Fruit fly (Drosophila melanogaster) whole organism, embryonic: ENCODE measurements around the gene RpL24.

Experiments used
- Adf1 ChIP-seq: fragments of 200-800 bp; sonication (Bioruptor generic); IDR thresholded peaks from 2 replicates; pipeline ENCODE4 v1.3.6; 2022; ENCODE audit warnings: missing biosample characterization, missing genetic modification characterization
- Asciz ChIP-seq: fragments of 200-800 bp; sonication (Bioruptor generic); optimal IDR thresholded peaks from 2 replicates; lab custom pipeline; 2017; ENCODE audit warnings: missing biosample characterization, mild to moderate bottlenecking, missing genetic modification characterization, missing genetic modification reagents
- Blimp-1 ChIP-seq: fragments of 200-800 bp; sonication (Bioruptor generic); optimal IDR thresholded peaks from 3 replicates; lab custom pipeline; 2018; ENCODE audit warnings: missing biosample characterization, missing genetic modification characterization, mild to moderate bottlenecking, moderate library complexity, missing genetic modification reagents
- CG10543 ChIP-seq: fragments of 200-800 bp; sonication (Bioruptor generic); optimal IDR thresholded peaks from 3 replicates; lab custom pipeline; 2017; ENCODE audit warnings: missing biosample characterization, mild to moderate bottlenecking, missing genetic modification characterization, moderate library complexity
- CG10979 ChIP-seq: fragments of 200-800 bp; sonication (Bioruptor generic); optimal IDR thresholded peaks from 2 replicates; lab custom pipeline; 2018; ENCODE audit warnings: missing biosample characterization, mild to moderate bottlenecking, missing genetic modification characterization, moderate library complexity
- CG12155 ChIP-seq: fragments of 200-800 bp; sonication (Bioruptor generic); optimal IDR thresholded peaks from 3 replicates; lab custom pipeline; 2016; ENCODE audit warnings: missing biosample characterization, missing genetic modification characterization
- CG13123 ChIP-seq: fragments of 200-800 bp; sonication (Bioruptor generic); optimal IDR thresholded peaks from 2 replicates; lab custom pipeline; 2016; ENCODE audit warnings: missing biosample characterization, missing genetic modification characterization
- CG13296 ChIP-seq: fragments of 200-800 bp; sonication (Bioruptor generic); optimal IDR thresholded peaks from 3 replicates; lab custom pipeline; 2018; ENCODE audit warnings: missing biosample characterization, mild to moderate bottlenecking, missing genetic modification characterization
- CG14667 ChIP-seq: fragments of 200-800 bp; sonication (Bioruptor generic); IDR thresholded peaks from 2 replicates; pipeline ENCODE4 v1.3.6; 2022; ENCODE audit warnings: missing biosample characterization, missing genetic modification characterization
- CG14860 ChIP-seq: fragments of 200-800 bp; sonication (Bioruptor generic); IDR thresholded peaks from 3 replicates; pipeline ENCODE4 v1.3.6; 2022; ENCODE audit warnings: missing biosample characterization, missing genetic modification characterization; ENCODE audit not compliant: partially characterized antibody
- CG17361 ChIP-seq: fragments of 200-800 bp; sonication (Bioruptor generic); IDR thresholded peaks from 3 replicates; pipeline ENCODE4 v1.3.6; 2022; ENCODE audit warnings: missing biosample characterization, missing genetic modification characterization
- CG17385 ChIP-seq: fragments of 200-800 bp; sonication (Bioruptor generic); optimal IDR thresholded peaks from 3 replicates; lab custom pipeline; 2018; ENCODE audit warnings: missing biosample characterization, mild to moderate bottlenecking, missing genetic modification characterization
- CG17912 ChIP-seq: fragments of 200-800 bp; sonication (Bioruptor generic); optimal IDR thresholded peaks from 2 replicates; lab custom pipeline; 2018; ENCODE audit warnings: missing biosample characterization, mild to moderate bottlenecking, missing genetic modification characterization
- CG1792 ChIP-seq: fragments of 200-800 bp; sonication (Bioruptor generic); optimal IDR thresholded peaks from 2 replicates; lab custom pipeline; 2016; ENCODE audit warnings: missing biosample characterization, missing genetic modification characterization
- CG18599 ChIP-seq: fragments of 200-800 bp; sonication (Bioruptor generic); optimal IDR thresholded peaks from 3 replicates; lab custom pipeline; 2017; ENCODE audit warnings: missing biosample characterization, missing genetic modification characterization, mild to moderate bottlenecking, moderate library complexity, missing genetic modification reagents
- CG42726 ChIP-seq: fragments of 200-800 bp; sonication (Bioruptor generic); IDR thresholded peaks from 2 replicates; pipeline ENCODE4 v1.3.6; 2022; ENCODE audit warnings: missing biosample characterization, missing genetic modification characterization; ENCODE audit not compliant: partially characterized antibody
- CG6175 ChIP-seq: fragments of 200-800 bp; sonication (Bioruptor generic); IDR thresholded peaks from 3 replicates; pipeline ENCODE4 v1.3.6; 2022; ENCODE audit warnings: missing biosample characterization, missing genetic modification characterization
- CG6689 ChIP-seq: fragments of 200-800 bp; sonication (Bioruptor generic); IDR thresholded peaks from 2 replicates; pipeline ENCODE4 v1.3.6; 2022; ENCODE audit warnings: missing biosample characterization, missing genetic modification characterization
- CG7357 ChIP-seq: fragments of 200-800 bp; sonication (Bioruptor generic); IDR thresholded peaks from 3 replicates; pipeline ENCODE4 v1.3.6; 2022; ENCODE audit warnings: missing biosample characterization, missing genetic modification characterization
- CG9876 ChIP-seq: fragments of 200-800 bp; sonication (Bioruptor generic); optimal IDR thresholded peaks from 2 replicates; lab custom pipeline; 2016; ENCODE audit warnings: missing biosample characterization, missing genetic modification characterization
- Camta ChIP-seq: fragments of 200-800 bp; sonication (Bioruptor generic); optimal IDR thresholded peaks from 2 replicates; lab custom pipeline; 2016; ENCODE audit warnings: missing biosample characterization, missing genetic modification characterization
- Dad ChIP-seq: fragments of 200-800 bp; sonication (Bioruptor generic); optimal IDR thresholded peaks from 3 replicates; lab custom pipeline; 2016; ENCODE audit warnings: missing biosample characterization, missing genetic modification characterization
- E2f1 ChIP-seq: fragments of 200-800 bp; sonication (Bioruptor generic); IDR thresholded peaks from 2 replicates; pipeline ENCODE4 v1.3.6; 2022; ENCODE audit warnings: missing biosample characterization, missing genetic modification characterization
- ERR ChIP-seq: fragments of 200-800 bp; sonication (Bioruptor generic); optimal IDR thresholded peaks from 2 replicates; lab custom pipeline; 2016; ENCODE audit warnings: missing biosample characterization, missing genetic modification characterization
- HLHmδ ChIP-seq: fragments of 200-800 bp; sonication (Bioruptor generic); optimal IDR thresholded peaks from 2 replicates; lab custom pipeline; 2018; ENCODE audit warnings: missing biosample characterization, mild to moderate bottlenecking, missing genetic modification characterization, moderate library complexity
- HmgZ ChIP-seq: fragments of 200-800 bp; sonication (Bioruptor generic); optimal IDR thresholded peaks from 2 replicates; lab custom pipeline; 2018; ENCODE audit warnings: missing biosample characterization, mild to moderate bottlenecking, missing genetic modification characterization
- MBD-R2 ChIP-seq: fragments of 200-800 bp; sonication (Bioruptor generic); IDR thresholded peaks from 2 replicates; pipeline ENCODE4 v1.3.6; 2022; ENCODE audit warnings: missing biosample characterization, missing genetic modification characterization
- Max ChIP-seq: fragments of 200-800 bp; sonication (Bioruptor generic); optimal IDR thresholded peaks from 2 replicates; lab custom pipeline; 2016; ENCODE audit warnings: missing biosample characterization, mild to moderate bottlenecking, missing genetic modification characterization
- Med ChIP-seq: fragments of 200-800 bp; sonication (Bioruptor generic); peaks from one replicate; lab custom pipeline; 2016; ENCODE audit warnings: missing biosample characterization, missing genetic modification characterization, mild to moderate bottlenecking, inconsistent platforms, moderate library complexity
- NK7.1 ChIP-seq: fragments of 200-800 bp; sonication (Bioruptor generic); optimal IDR thresholded peaks from 3 replicates; lab custom pipeline; 2016; ENCODE audit warnings: missing biosample characterization, missing genetic modification characterization
- Nf-YC ChIP-seq: fragments of 200-800 bp; optimal IDR thresholded peaks from 3 replicates; lab custom pipeline; 2019; ENCODE audit warnings: missing biosample characterization, mild to moderate bottlenecking, missing genetic modification characterization, moderate library complexity
- Optix ChIP-seq: fragments of 200-800 bp; sonication (Bioruptor generic); IDR thresholded peaks from 3 replicates; pipeline ENCODE4 v1.3.6; 2022; ENCODE audit warnings: missing biosample characterization, missing genetic modification characterization
- Six4 ChIP-seq: fragments of 200-800 bp; sonication (Bioruptor generic); optimal IDR thresholded peaks from 2 replicates; lab custom pipeline; 2016; ENCODE audit warnings: missing biosample characterization, missing genetic modification characterization
- Spps ChIP-seq: fragments of 200-800 bp; sonication (Bioruptor generic); optimal IDR thresholded peaks from 2 replicates; lab custom pipeline; 2018; ENCODE audit warnings: missing biosample characterization, mild to moderate bottlenecking, missing genetic modification characterization
- TFAM ChIP-seq: fragments of 200-800 bp; sonication (Bioruptor generic); optimal IDR thresholded peaks from 2 replicates; lab custom pipeline; 2017; ENCODE audit warnings: missing biosample characterization, missing genetic modification characterization, inconsistent platforms
- bigmax ChIP-seq: fragments of 200-800 bp; sonication (Bioruptor generic); optimal IDR thresholded peaks from 2 replicates; lab custom pipeline; 2018; ENCODE audit warnings: missing biosample characterization, mild to moderate bottlenecking, missing genetic modification characterization
- dpn ChIP-seq, 2 experiments: fragments of 200-800 bp; sonication (Bioruptor generic); optimal IDR thresholded peaks; 3 replicates each; lab custom pipeline; 2016; ENCODE audit warnings: missing biosample characterization in 2 of 2, missing genetic modification characterization in 2 of 2
- dysf ChIP-seq: fragments of 200-800 bp; sonication (Bioruptor generic); IDR thresholded peaks from 3 replicates; pipeline ENCODE4 v1.3.6; 2022; ENCODE audit warnings: missing biosample characterization, missing genetic modification characterization
- gem ChIP-seq: fragments of 200-800 bp; sonication (Bioruptor generic); optimal IDR thresholded peaks from 2 replicates; lab custom pipeline; 2019; ENCODE audit warnings: missing biosample characterization, mild to moderate bottlenecking, missing genetic modification characterization, moderate library complexity
- grau ChIP-seq: fragments of 200-800 bp; optimal IDR thresholded peaks from 3 replicates; lab custom pipeline; 2019; ENCODE audit warnings: missing biosample characterization, mild to moderate bottlenecking, missing genetic modification characterization, moderate library complexity
- jing ChIP-seq: fragments of 200-800 bp; sonication (Bioruptor generic); optimal IDR thresholded peaks from 2 replicates; lab custom pipeline; 2018; ENCODE audit warnings: missing biosample characterization, mild to moderate bottlenecking, missing genetic modification characterization
- lab ChIP-seq: fragments of 200-800 bp; sonication (Bioruptor generic); optimal IDR thresholded peaks from 3 replicates; lab custom pipeline; 2017; ENCODE audit warnings: missing biosample characterization, missing genetic modification characterization, mild to moderate bottlenecking, moderate library complexity, missing genetic modification reagents
- lola ChIP-seq, 3 experiments: fragments of >200 bp in 2 of 3; fragments of 200-800 bp in 1 of 3; sonication (Bioruptor generic) in 1 of 3; optimal IDR thresholded peaks; 2 replicates each; lab custom pipeline; 2017 to 2019; ENCODE audit warnings: missing biosample characterization in 3 of 3, missing genetic modification characterization in 3 of 3, mild to moderate bottlenecking in 1 of 3, moderate library complexity in 1 of 3
- nmo ChIP-seq: fragments of 200-800 bp; sonication (Bioruptor generic); optimal IDR thresholded peaks from 2 replicates; lab custom pipeline; 2018; ENCODE audit warnings: missing biosample characterization, mild to moderate bottlenecking, missing genetic modification characterization, moderate library complexity
- p53 ChIP-seq: fragments of 200-800 bp; sonication (Bioruptor generic); optimal IDR thresholded peaks from 2 replicates; lab custom pipeline; 2016; ENCODE audit warnings: missing biosample characterization, missing genetic modification characterization
- sima ChIP-seq: fragments of 200-800 bp; sonication (Bioruptor generic); optimal IDR thresholded peaks from 2 replicates; lab custom pipeline; 2016; ENCODE audit warnings: missing biosample characterization, missing genetic modification characterization
- so ChIP-seq: fragments of 200-800 bp; sonication (Bioruptor generic); IDR thresholded peaks from 3 replicates; pipeline ENCODE4 v1.3.6; 2022; ENCODE audit warnings: missing biosample characterization, missing genetic modification characterization
- stwl ChIP-seq: fragments of 200-800 bp; sonication (Bioruptor generic); optimal IDR thresholded peaks from 3 replicates; lab custom pipeline; 2018; ENCODE audit warnings: missing biosample characterization, mild to moderate bottlenecking, missing genetic modification characterization, moderate library complexity
- tap ChIP-seq: fragments of 200-800 bp; optimal IDR thresholded peaks from 3 replicates; lab custom pipeline; 2019; ENCODE audit warnings: missing biosample characterization, mild to moderate bottlenecking, missing genetic modification characterization, moderate library complexity
- zf30C ChIP-seq: fragments of 200-800 bp; sonication (Bioruptor generic); optimal IDR thresholded peaks from 3 replicates; lab custom pipeline; 2018; ENCODE audit warnings: missing biosample characterization, mild to moderate bottlenecking, missing genetic modification characterization

The RpL24 gene

DNA sequence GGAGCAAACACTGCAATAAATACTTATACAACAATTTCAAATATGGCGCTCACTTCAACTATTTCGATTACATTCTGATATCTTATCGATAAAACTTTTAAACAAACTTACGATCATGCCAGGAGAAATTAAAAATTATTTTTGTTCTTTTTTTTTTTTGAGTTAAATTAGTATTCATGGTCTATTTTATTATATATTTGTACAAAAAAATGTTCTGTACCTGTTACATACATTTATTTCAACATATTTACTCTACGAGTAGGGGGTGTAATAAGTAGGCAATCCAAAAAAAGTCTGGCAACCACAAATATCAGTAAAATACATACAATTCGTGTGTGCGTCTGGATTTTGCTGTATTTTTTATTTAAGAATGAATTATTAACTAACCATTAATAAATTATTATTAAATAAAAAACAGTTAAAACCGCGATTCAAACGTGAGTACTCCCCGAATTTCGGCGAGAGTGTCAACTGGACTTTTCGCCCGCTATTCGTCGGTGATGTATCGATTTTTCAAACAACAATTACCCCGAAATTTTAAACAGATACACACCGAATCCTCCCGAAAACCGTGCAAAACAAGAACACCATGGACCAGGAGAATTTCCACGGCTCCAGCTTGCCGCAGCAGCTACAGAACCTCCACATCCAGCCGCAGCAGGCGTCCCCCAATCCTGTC, 12.4 kb downstream of the RpL24 start, which contains the start of gene loqs (continued):
- TF ChIP-seq CG7357 (GFP tag; lab: Robert Waterston, UW): no peak
- peak; percentile 29 for TF ChIP-seq grau (tag; lab: Kevin White, UChicago)
- TF ChIP-seq HmgZ (tag; lab: Kevin White, UChicago): no peak
- TF ChIP-seq jing: no peak
- TF ChIP-seq bigmax: no peak
- peak; percentile 68 for TF ChIP-seq MBD-R2
- TF ChIP-seq stwl (tag; lab: Kevin White, UChicago): peak; percentile 50
- no peak for TF ChIP-seq CG1792 (GFP tag; lab: Kevin White, UChicago)
- TF ChIP-seq CG14860 (GFP tag; lab: Robert Waterston, UW): no peak
- TF ChIP-seq CG17385 (GFP tag; lab: Kevin White, UChicago): no peak
- no peak for TF ChIP-seq CG9876 (GFP tag; lab: Kevin White, UChicago)
- no peak for TF ChIP-seq Dad (GFP tag; lab: Kevin White, UChicago)
- TF ChIP-seq CG10543 (GFP tag; lab: Kevin White, UChicago): no peak
- no peak for TF ChIP-seq sima (GFP tag; lab: Kevin White, UChicago)
- no peak for TF ChIP-seq Six4 (GFP tag; lab: Kevin White, UChicago)
- TF ChIP-seq Spps (tag; lab: Kevin White, UChicago): no peak
- no peak for TF ChIP-seq NK7.1
- TF ChIP-seq so: no peak
- TF ChIP-seq HLHmδ (GFP tag; lab: Kevin White, UChicago): no peak
- no peak for TF ChIP-seq CG6175 (GFP tag; lab: Robert Waterston, UW)
- no peak for TF ChIP-seq lola (GFP tag; optimal IDR thresholded peaks at IDR 0.05; lab: Kevin White, UChicago)
- TF ChIP-seq CG6689 (GFP tag; lab: Robert Waterston, UW): 0 out of 2 replicates have a peak, but pooled peaks have one; percentile 5
- TF ChIP-seq tap (tag; lab: Kevin White, UChicago): no peak
- TF ChIP-seq CG18599: no peak
- no peak for TF ChIP-seq CG42726 (GFP tag; lab: Robert Waterston, UW)
- no peak for TF ChIP-seq Camta (GFP tag; lab: Kevin White, UChicago)
- no peak for TF ChIP-seq TFAM (GFP tag; lab: Kevin White, UChicago)
- no peak for TF ChIP-seq CG12155 (GFP tag; lab: Kevin White, UChicago)
- no peak for TF ChIP-seq CG13123 (GFP tag; lab: Kevin White, UChicago)
- no peak for TF ChIP-seq CG14667 (GFP tag; lab: Robert Waterston, UW)
- TF ChIP-seq lab (GFP tag; lab: Kevin White, UChicago): no peak
- TF ChIP-seq gem (tag; lab: Kevin White, UChicago): peak; percentile 50
- TF ChIP-seq Max (GFP tag; lab: Kevin White, UChicago): no peak
- TF ChIP-seq Med (GFP tag; lab: Kevin White, UChicago): peak; percentile 25
- no peak for TF ChIP-seq p53 (GFP tag; lab: Kevin White, UChicago)
- no peak for TF ChIP-seq Adf1
- TF ChIP-seq CG10979 (tag; lab: Kevin White, UChicago): no peak
- TF ChIP-seq Nf-YC (tag; lab: Kevin White, UChicago): no peak
- TF ChIP-seq zf30C (GFP tag; lab: Kevin White, UChicago): no peak
- no peak for TF ChIP-seq nmo (GFP tag; lab: Kevin White, UChicago)
- no peak for TF ChIP-seq Optix (GFP tag; lab: Robert Waterston, UW)
- TF ChIP-seq CG17912: no peak
- TF ChIP-seq E2f1: no peak
- no peak for TF ChIP-seq CG13296
- TF ChIP-seq CG17361: 0 out of 3 replicates have a peak, but pooled peaks have one; percentile 27
- TF ChIP-seq Asciz (GFP tag; lab: Kevin White, UChicago): no peak
- no peak for TF ChIP-seq dysf (GFP tag; lab: Robert Waterston, UW)
- TF ChIP-seq ERR (GFP tag; lab: Kevin White, UChicago): no peak
- TF ChIP-seq Blimp-1 (GFP tag; lab: Kevin White, UChicago): no peak
- TF ChIP-seq dpn (GFP tag; optimal IDR thresholded peaks at IDR 0.05; lab: Kevin White, UChicago): no peak
